1 worm cellular context compared by ENCODE assay signal in genomic region chrV:19724589-19724988, ce11.
TF ChIP-seq lines count a peak whose summit lies in the region.

No protein-coding gene starts in this region.

TF ChIP-seq in whole organism, L1 larva, 84 proteins besides CTCF, POLR2A, EP300 and RAD21 (continued from another document):
- no peak for TF ChIP-seq lir-3 (tag; optimal IDR thresholded peaks at IDR 0.05; lab: Kevin White, UChicago; ENCODE audit: poor library complexity)
- no peak for TF ChIP-seq snpc-4 (tag; optimal IDR thresholded peaks at IDR 0.05; lab: Kevin White, UChicago)
- no peak for TF ChIP-seq nhr-76 (tag; optimal IDR thresholded peaks at IDR 0.05; lab: Kevin White, UChicago)
- peak in 2 of 3 experiments; percentile 3 to 4 for TF ChIP-seq ceh-82 (tag; optimal IDR thresholded peaks at IDR 0.05; lab: Kevin White, UChicago)
- TF ChIP-seq isw-1 (GFP tag; IDR thresholded peaks at IDR 0.05; lab: Robert Waterston, UW), result no peak
- TF ChIP-seq nhr-71 (tag; optimal IDR thresholded peaks at IDR 0.05; lab: Kevin White, UChicago), result no peak
- TF ChIP-seq unc-62 (GFP tag; optimal IDR thresholded peaks at IDR 0.05; lab: Kevin White, UChicago), result no peak
- TF ChIP-seq xbp-1 (tag; optimal IDR thresholded peaks at IDR 0.05; lab: Kevin White, UChicago), result no peak
